Fruit fly (Drosophila melanogaster) whole organism, embryonic: ENCODE results near the gene CG7320.

Source experiments
- ATbp ChIP-seq: fragments of 200-800 bp; sonication (Bioruptor generic); optimal IDR thresholded peaks from 2 replicates; lab custom pipeline; 2017; ENCODE audit warnings: missing biosample characterization, mild to moderate bottlenecking, missing genetic modification characterization, missing genetic modification reagents
- Bdp1 ChIP-seq: fragments of 200-800 bp; sonication (Bioruptor generic); optimal IDR thresholded peaks from 3 replicates; lab custom pipeline; 2016; ENCODE audit warnings: missing biosample characterization, missing genetic modification characterization
- BtbVII ChIP-seq: fragments of 200-800 bp; sonication (Bioruptor generic); optimal IDR thresholded peaks from 3 replicates; lab custom pipeline; 2017; ENCODE audit warnings: missing biosample characterization, mild to moderate bottlenecking, missing genetic modification characterization
- CG10321 ChIP-seq: fragments of 200-800 bp; sonication (Bioruptor generic); IDR thresholded peaks from 2 replicates; pipeline ENCODE4 v1.3.6; 2022; ENCODE audit warnings: missing biosample characterization, missing genetic modification characterization
- CG10462 ChIP-seq: fragments of 200-800 bp; sonication (Bioruptor generic); optimal IDR thresholded peaks from 2 replicates; lab custom pipeline; 2016; ENCODE audit warnings: missing biosample characterization, missing genetic modification characterization
- CG10654 ChIP-seq: fragments of 200-800 bp; sonication (Bioruptor generic); optimal IDR thresholded peaks from 2 replicates; lab custom pipeline; 2016; ENCODE audit warnings: missing biosample characterization, missing genetic modification characterization
- CG11504 ChIP-seq: fragments of 200-800 bp; sonication (Bioruptor generic); optimal IDR thresholded peaks from 3 replicates; lab custom pipeline; 2019; ENCODE audit warnings: missing biosample characterization, mild to moderate bottlenecking, missing genetic modification characterization, moderate library complexity
- CG12391 ChIP-seq: fragments of 200-800 bp; sonication (Bioruptor generic); optimal IDR thresholded peaks from 3 replicates; lab custom pipeline; 2018; ENCODE audit warnings: missing biosample characterization, mild to moderate bottlenecking, missing genetic modification characterization, moderate library complexity
- CG13296 ChIP-seq: fragments of 200-800 bp; sonication (Bioruptor generic); optimal IDR thresholded peaks from 3 replicates; lab custom pipeline; 2018; ENCODE audit warnings: missing biosample characterization, mild to moderate bottlenecking, missing genetic modification characterization
- CG14710 ChIP-seq: fragments of 200-800 bp; sonication (Bioruptor generic); optimal IDR thresholded peaks from 3 replicates; lab custom pipeline; 2019; ENCODE audit warnings: missing biosample characterization, mild to moderate bottlenecking, missing genetic modification characterization, moderate library complexity
- CG14860 ChIP-seq: fragments of 200-800 bp; sonication (Bioruptor generic); IDR thresholded peaks from 3 replicates; pipeline ENCODE4 v1.3.6; 2022; ENCODE audit warnings: missing biosample characterization, missing genetic modification characterization; ENCODE audit not compliant: partially characterized antibody
- CG16863 ChIP-seq: fragments of 200-800 bp; sonication (Bioruptor generic); optimal IDR thresholded peaks from 3 replicates; lab custom pipeline; 2016; ENCODE audit warnings: missing biosample characterization, missing genetic modification characterization
- CG17186 ChIP-seq: fragments of 200-800 bp; sonication (Bioruptor generic); optimal IDR thresholded peaks from 3 replicates; lab custom pipeline; 2017; ENCODE audit warnings: missing biosample characterization, missing genetic modification reagents, missing genetic modification characterization
- CG2116 ChIP-seq: fragments of 200-800 bp; sonication (Bioruptor generic); optimal IDR thresholded peaks from 3 replicates; lab custom pipeline; 2018; ENCODE audit warnings: missing biosample characterization, mild to moderate bottlenecking, missing genetic modification characterization
- CG2199 ChIP-seq: fragments of 200-800 bp; sonication (Bioruptor generic); IDR thresholded peaks from 3 replicates; pipeline ENCODE4 v1.3.6; 2022; ENCODE audit warnings: missing biosample characterization, missing genetic modification characterization
- CG33557 ChIP-seq: fragments of 200-800 bp; sonication (Bioruptor generic); optimal IDR thresholded peaks from 2 replicates; lab custom pipeline; 2019; ENCODE audit warnings: missing biosample characterization, mild to moderate bottlenecking, missing genetic modification characterization, moderate library complexity
- CG4707 ChIP-seq: fragments of 200-800 bp; sonication (Bioruptor generic); optimal IDR thresholded peaks from 2 replicates; lab custom pipeline; 2018; ENCODE audit warnings: missing biosample characterization, mild to moderate bottlenecking, missing genetic modification characterization, moderate library complexity
- CG6791 ChIP-seq: fragments of 200-800 bp; sonication (Bioruptor generic); IDR thresholded peaks from 3 replicates; pipeline ENCODE4 v1.3.6; 2022; ENCODE audit warnings: missing biosample characterization, missing genetic modification characterization; ENCODE audit not compliant: partially characterized antibody
- CG9437 ChIP-seq: fragments of 200-800 bp; sonication (Bioruptor generic); optimal IDR thresholded peaks from 2 replicates; lab custom pipeline; 2018; ENCODE audit warnings: missing biosample characterization, mild to moderate bottlenecking, missing genetic modification characterization
- Camta ChIP-seq: fragments of 200-800 bp; sonication (Bioruptor generic); optimal IDR thresholded peaks from 2 replicates; lab custom pipeline; 2016; ENCODE audit warnings: missing biosample characterization, missing genetic modification characterization
- Dad ChIP-seq: fragments of 200-800 bp; sonication (Bioruptor generic); optimal IDR thresholded peaks from 3 replicates; lab custom pipeline; 2016; ENCODE audit warnings: missing biosample characterization, missing genetic modification characterization
- Doc2 ChIP-seq: fragments of 200-800 bp; sonication (Bioruptor generic); IDR thresholded peaks from 2 replicates; pipeline ENCODE4 v1.3.6; 2022; ENCODE audit warnings: missing biosample characterization, missing genetic modification characterization
- Kr ChIP-seq: fragments of 200-800 bp; sonication (Bioruptor generic); optimal IDR thresholded peaks from 2 replicates; lab custom pipeline; 2017; ENCODE audit warnings: missing biosample characterization, mild to moderate bottlenecking, missing genetic modification characterization
- abd-A ChIP-seq: fragments of 200-800 bp; sonication (Bioruptor generic); optimal IDR thresholded peaks from 3 replicates; lab custom pipeline; 2019; ENCODE audit warnings: missing biosample characterization, mild to moderate bottlenecking, missing genetic modification characterization, moderate library complexity
- amos ChIP-seq: fragments of 200-800 bp; sonication (Bioruptor generic); IDR thresholded peaks from 2 replicates; pipeline ENCODE4 v1.3.6; 2022; ENCODE audit warnings: missing biosample characterization, missing genetic modification characterization; ENCODE audit not compliant: partially characterized antibody
- ase ChIP-seq: fragments of 200-800 bp; sonication (Bioruptor generic); IDR thresholded peaks from 3 replicates; pipeline ENCODE4 v1.3.6; 2022; ENCODE audit warnings: missing biosample characterization, missing genetic modification characterization
- az2 ChIP-seq: fragments of 200-800 bp; sonication (Bioruptor generic); optimal IDR thresholded peaks from 3 replicates; lab custom pipeline; 2016; ENCODE audit warnings: missing biosample characterization, missing genetic modification characterization
- bcd ChIP-seq: fragments of 200-800 bp; sonication (Bioruptor generic); optimal IDR thresholded peaks from 2 replicates; lab custom pipeline; 2017; ENCODE audit warnings: missing biosample characterization, mild to moderate bottlenecking, missing genetic modification characterization
- bigmax ChIP-seq: fragments of 200-800 bp; sonication (Bioruptor generic); optimal IDR thresholded peaks from 2 replicates; lab custom pipeline; 2018; ENCODE audit warnings: missing biosample characterization, mild to moderate bottlenecking, missing genetic modification characterization
- caup ChIP-seq: fragments of 200-800 bp; sonication (Bioruptor generic); optimal IDR thresholded peaks from 3 replicates; lab custom pipeline; 2017; ENCODE audit warnings: missing biosample characterization, mild to moderate bottlenecking, missing genetic modification characterization, moderate library complexity; ENCODE audit not compliant: severe bottlenecking
- cg ChIP-seq: fragments of 200-800 bp; sonication (Bioruptor generic); optimal IDR thresholded peaks from 3 replicates; lab custom pipeline; 2019; ENCODE audit warnings: missing biosample characterization, mild to moderate bottlenecking, missing genetic modification characterization, moderate library complexity
- ci ChIP-seq: fragments of 200-800 bp; sonication (Bioruptor generic); IDR thresholded peaks from 3 replicates; pipeline ENCODE4 v1.3.6; 2022; ENCODE audit warnings: missing biosample characterization, missing genetic modification characterization
- crp ChIP-seq, 2 experiments: fragments of 200-800 bp; sonication (Bioruptor generic); optimal IDR thresholded peaks; 2 replicates in 1 of 2; 3 replicates in 1 of 2; lab custom pipeline; 2017; ENCODE audit warnings: missing biosample characterization in 2 of 2, missing genetic modification characterization in 2 of 2, mild to moderate bottlenecking in 1 of 2, moderate library complexity in 1 of 2
- cwo ChIP-seq: fragments of 200-800 bp; sonication (Bioruptor generic); optimal IDR thresholded peaks from 3 replicates; lab custom pipeline; 2017; ENCODE audit warnings: missing biosample characterization, missing genetic modification characterization, mild to moderate bottlenecking, moderate library complexity, missing genetic modification reagents
- dan ChIP-seq: fragments of 200-800 bp; sonication (Bioruptor generic); IDR thresholded peaks from 2 replicates; pipeline ENCODE4 v1.3.6; 2022; ENCODE audit warnings: missing biosample characterization, missing genetic modification characterization
- dm ChIP-seq: fragments of 200-800 bp; sonication (Bioruptor generic); optimal IDR thresholded peaks from 3 replicates; lab custom pipeline; 2016; ENCODE audit warnings: missing biosample characterization, missing genetic modification characterization
- fd102C ChIP-seq: fragments of 200-800 bp; sonication (Bioruptor generic); optimal IDR thresholded peaks from 2 replicates; lab custom pipeline; 2018; ENCODE audit warnings: missing biosample characterization, mild to moderate bottlenecking, missing genetic modification characterization, moderate library complexity
- gcm ChIP-seq: fragments of 200-800 bp; sonication (Bioruptor generic); optimal IDR thresholded peaks from 2 replicates; lab custom pipeline; 2019; ENCODE audit warnings: missing biosample characterization, mild to moderate bottlenecking, missing genetic modification characterization, moderate library complexity
- gfzf ChIP-seq: fragments of 200-800 bp; sonication (Bioruptor generic); optimal IDR thresholded peaks from 2 replicates; lab custom pipeline; 2016; ENCODE audit warnings: missing biosample characterization, mild to moderate bottlenecking, missing genetic modification characterization, moderate library complexity
- gro ChIP-seq: fragments of 200-800 bp; sonication (Bioruptor generic); optimal IDR thresholded peaks from 2 replicates; lab custom pipeline; 2016; ENCODE audit warnings: missing biosample characterization, missing genetic modification characterization
- gsb ChIP-seq: fragments of 200-800 bp; sonication (Bioruptor generic); IDR thresholded peaks from 2 replicates; pipeline ENCODE4 v1.3.6; 2022; ENCODE audit warnings: missing biosample characterization, missing genetic modification characterization
- her ChIP-seq: fragments of 200-800 bp; sonication (Bioruptor generic); optimal IDR thresholded peaks from 2 replicates; lab custom pipeline; 2016; ENCODE audit warnings: missing biosample characterization, missing genetic modification characterization
- inv ChIP-seq: fragments of 200-800 bp; sonication (Bioruptor generic); IDR thresholded peaks from 2 replicates; pipeline ENCODE4 v1.3.6; 2022; ENCODE audit warnings: missing biosample characterization, missing genetic modification characterization; ENCODE audit not compliant: partially characterized antibody
- onecut ChIP-seq: fragments of 200-800 bp; sonication (Bioruptor generic); IDR thresholded peaks from 2 replicates; pipeline ENCODE4 v1.3.6; 2022; ENCODE audit warnings: missing biosample characterization, missing genetic modification characterization
- otp ChIP-seq: fragments of 200-800 bp; sonication (Bioruptor generic); IDR thresholded peaks from 3 replicates; pipeline ENCODE4, ENCODE4 v1.3.6; 2022; ENCODE audit warnings: missing biosample characterization, missing genetic modification characterization
- sob ChIP-seq: fragments of 200-800 bp; sonication (Bioruptor generic); IDR thresholded peaks from 2 replicates; pipeline ENCODE4 v1.3.6; 2022; ENCODE audit warnings: missing biosample characterization, missing genetic modification characterization
- sr ChIP-seq: fragments of 200-800 bp; sonication (Bioruptor generic); IDR thresholded peaks from 3 replicates; pipeline ENCODE4 v1.3.6; 2022; ENCODE audit warnings: missing biosample characterization, missing genetic modification characterization
- tgo ChIP-seq: fragments of 200-800 bp; sonication (Bioruptor generic); IDR thresholded peaks from 3 replicates; pipeline ENCODE4 v1.3.6; 2022; ENCODE audit warnings: missing biosample characterization, missing genetic modification characterization
- trem ChIP-seq: fragments of 200-800 bp; optimal IDR thresholded peaks from 3 replicates; lab custom pipeline; 2019; ENCODE audit warnings: missing biosample characterization, mild to moderate bottlenecking, missing genetic modification characterization, moderate library complexity
- z ChIP-seq: fragments of 200-800 bp; sonication (Bioruptor generic); IDR thresholded peaks from 3 replicates; pipeline ENCODE4 v1.3.6; 2022; ENCODE audit warnings: missing biosample characterization, missing genetic modification characterization
- zen ChIP-seq: fragments of 200-800 bp; sonication (Bioruptor generic); optimal IDR thresholded peaks from 3 replicates; lab custom pipeline; 2018; ENCODE audit warnings: missing biosample characterization, mild to moderate bottlenecking, missing genetic modification characterization, moderate library complexity

CG7320 gene

DNA sequence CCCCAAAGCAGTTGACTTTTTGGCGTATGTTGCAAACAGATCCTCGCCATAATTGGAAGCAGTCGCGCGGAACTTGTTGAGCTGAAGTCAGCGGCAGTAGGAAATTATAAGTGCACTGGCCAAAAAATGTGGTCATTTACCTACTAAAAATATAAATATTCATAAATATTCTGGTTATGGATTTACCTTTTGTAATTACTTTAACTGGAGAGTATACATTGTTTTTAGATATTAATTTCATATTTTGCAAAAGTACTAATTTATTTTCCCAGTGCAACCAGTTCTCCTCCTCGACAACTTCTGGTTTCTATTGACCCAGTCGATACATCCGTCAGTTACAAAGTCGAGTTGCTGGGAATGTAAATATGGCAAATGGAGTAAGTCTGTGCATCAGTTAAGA is 22.1 kb downstream of the CG7320 start (continued):
- TF ChIP-seq ase (GFP tag; lab: Robert Waterston, UW) = no peak
- TF ChIP-seq CG14710 = peak; percentile 48
- no peak for TF ChIP-seq CG17186 (GFP tag; lab: Kevin White, UChicago)
- no peak for TF ChIP-seq CG10462
- no peak for TF ChIP-seq crp (GFP tag; optimal IDR thresholded peaks at IDR 0.05; lab: Kevin White, UChicago)
- no peak for TF ChIP-seq Dad (GFP tag; lab: Kevin White, UChicago)
- no peak for TF ChIP-seq cwo
- TF ChIP-seq gfzf (GFP tag; lab: Kevin White, UChicago) = no peak
- TF ChIP-seq z (GFP tag; lab: Robert Waterston, UW) = no peak
- TF ChIP-seq dm (GFP tag; lab: Kevin White, UChicago) = no peak
- no peak for TF ChIP-seq Kr
- no peak for TF ChIP-seq CG10321 (GFP tag; lab: Robert Waterston, UW)
- no peak for TF ChIP-seq amos (GFP tag; lab: Robert Waterston, UW)
- no peak for TF ChIP-seq inv (GFP tag; lab: Robert Waterston, UW)
- TF ChIP-seq sr (GFP tag; lab: Robert Waterston, UW) = no peak
- TF ChIP-seq ci (GFP tag; lab: Robert Waterston, UW) = 0 out of 3 replicates have a peak, but pooled peaks have one; percentile 29
- TF ChIP-seq tgo (GFP tag; lab: Robert Waterston, UW) = no peak
- TF ChIP-seq dan (GFP tag; lab: Robert Waterston, UW) = no peak
- TF ChIP-seq gro (GFP tag; lab: Kevin White, UChicago) = no peak
- TF ChIP-seq onecut (GFP tag; lab: Robert Waterston, UW) = no peak
- no peak for TF ChIP-seq CG14860 (GFP tag; lab: Robert Waterston, UW)
- no peak for TF ChIP-seq CG6791 (GFP tag; lab: Robert Waterston, UW)
- TF ChIP-seq zen = peak; percentile 68
- TF ChIP-seq BtbVII (GFP tag; lab: Kevin White, UChicago) = no peak
- no peak for TF ChIP-seq CG16863 (GFP tag; lab: Kevin White, UChicago)
- no peak for TF ChIP-seq CG2116 (GFP tag; lab: Kevin White, UChicago)
- TF ChIP-seq gcm = no peak
- TF ChIP-seq ATbp (GFP tag; lab: Kevin White, UChicago) = no peak
- TF ChIP-seq bcd = peak; percentile 25
- no peak for TF ChIP-seq otp (GFP tag; lab: Robert Waterston, UW)
- no peak for TF ChIP-seq CG4707 (GFP tag; lab: Kevin White, UChicago)
- TF ChIP-seq caup (GFP tag; lab: Kevin White, UChicago) = no peak
- TF ChIP-seq CG2199 = 0 out of 3 replicates have a peak, but pooled peaks have one; percentile 32
- TF ChIP-seq bigmax (GFP tag; lab: Kevin White, UChicago) = no peak
- TF ChIP-seq her (GFP tag; lab: Kevin White, UChicago) = no peak
- no peak for TF ChIP-seq CG9437 (GFP tag; lab: Kevin White, UChicago)
- no peak for TF ChIP-seq gsb (GFP tag; lab: Robert Waterston, UW)
- no peak for TF ChIP-seq sob (GFP tag; lab: Robert Waterston, UW)
- TF ChIP-seq fd102C (GFP tag; lab: Kevin White, UChicago) = no peak
- no peak for TF ChIP-seq Bdp1 (GFP tag; lab: Kevin White, UChicago)
- TF ChIP-seq CG10654 (GFP tag; lab: Kevin White, UChicago) = no peak
- TF ChIP-seq Camta (GFP tag; lab: Kevin White, UChicago) = no peak
- TF ChIP-seq cg (GFP tag; lab: Kevin White, UChicago) = no peak
- no peak for TF ChIP-seq CG33557
- no peak for TF ChIP-seq abd-A
- no peak for TF ChIP-seq Doc2 (GFP tag; lab: Robert Waterston, UW)
- peak; percentile 32 for TF ChIP-seq CG11504 (tag; lab: Kevin White, UChicago)
- TF ChIP-seq CG12391 (tag; lab: Kevin White, UChicago) = peak; percentile 48
- TF ChIP-seq CG13296 (GFP tag; lab: Kevin White, UChicago) = no peak
- peak; percentile 37 for TF ChIP-seq az2 (GFP tag; lab: Kevin White, UChicago)
- peak; percentile 1 for TF ChIP-seq trem (tag; lab: Kevin White, UChicago)
